Worm (Caenorhabditis elegans) whole organism, L4 larva: ENCODE measurements around the gene Y48D7A.1.

Experiments used
- arid-1 ChIP-seq: fragments of 200-800 bp; sonication (Bioruptor generic); conservative IDR thresholded peaks from 2 replicates; pipeline ENCODE4 v1.3.6; 2022; ENCODE audit warnings: missing genetic modification reagents, missing genetic modification characterization, missing compliant biosample characterization
- ceh-32 ChIP-seq: sonication (generic microtip); optimal IDR thresholded peaks from 2 replicates; lab custom pipeline; 2016; ENCODE audit warnings: mild to moderate bottlenecking, missing genetic modification characterization, missing compliant biosample characterization; ENCODE audit not compliant: poor library complexity
- egl-27 ChIP-seq: sonication (generic microtip); optimal IDR thresholded peaks from 3 replicates; lab custom pipeline; 2017; ENCODE audit warnings: missing biosample characterization, missing genetic modification reagents, missing genetic modification characterization
- nhr-237 ChIP-seq: sonication (generic microtip); optimal IDR thresholded peaks from 2 replicates; lab custom pipeline; 2017; ENCODE audit warnings: missing biosample characterization, missing genetic modification characterization
- nhr-76 ChIP-seq: fragments of 150-350 bp; optimal IDR thresholded peaks from 2 replicates; lab custom pipeline; 2014; ENCODE audit warnings: missing biosample characterization, missing genetic modification characterization
- nhr-77 ChIP-seq: fragments of 150-350 bp; optimal IDR thresholded peaks from 2 replicates; lab custom pipeline; 2014; ENCODE audit warnings: missing biosample characterization, missing genetic modification characterization
- pqm-1 ChIP-seq: sonication (generic microtip); optimal IDR thresholded peaks from 2 replicates; lab custom pipeline; 2017; ENCODE audit warnings: missing biosample characterization, missing genetic modification characterization
- skn-1 ChIP-seq: fragments of 150-350 bp; optimal IDR thresholded peaks from 2 replicates; lab custom pipeline; 2014; ENCODE audit warnings: missing biosample characterization, missing genetic modification characterization
- unc-39 ChIP-seq: sonication (generic microtip); optimal IDR thresholded peaks from 2 replicates; lab custom pipeline; 2017; ENCODE audit warnings: missing biosample characterization, missing genetic modification characterization
- ztf-11 ChIP-seq: fragments of 150-350 bp; optimal IDR thresholded peaks from 2 replicates; lab custom pipeline; 2014; ENCODE audit warnings: missing biosample characterization, missing genetic modification characterization

DNA sequence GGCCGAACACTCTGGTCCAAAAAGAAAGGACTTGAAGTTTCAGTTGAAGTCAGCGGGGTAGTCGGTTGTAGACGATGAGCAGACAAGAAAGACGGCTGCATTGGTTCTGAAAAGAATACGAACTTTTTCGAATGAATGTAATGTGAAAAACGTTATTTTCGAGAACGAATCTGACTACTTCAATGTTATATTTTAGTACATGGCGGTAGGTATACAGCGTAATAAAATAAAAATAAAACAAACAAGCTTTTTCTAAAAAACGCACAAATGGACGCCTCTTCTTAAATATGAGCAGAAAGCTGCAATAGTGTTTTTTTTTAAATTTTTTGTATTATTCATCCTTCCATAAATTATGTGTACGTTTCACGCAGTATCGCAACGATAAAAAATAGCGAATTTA, 9.6 kb upstream of the Y48D7A.1 start, which contains the start of gene Y41G9A.17:
- TF ChIP-seq unc-39 (tag; lab: Kevin White, UChicago) (no peak), ztf-11 (no peak), arid-1 (GFP tag; lab: Robert Waterston, UW) (no peak), ceh-32 (no peak), skn-1 (tag; lab: Kevin White, UChicago) (no peak), egl-27 (tag; lab: Kevin White, UChicago) (no peak), nhr-77 (no peak), nhr-237 (tag; lab: Kevin White, UChicago) (no peak), nhr-76 (tag; lab: Kevin White, UChicago) (no peak), pqm-1 (tag; lab: Kevin White, UChicago) (no peak)
